Worm (Caenorhabditis elegans): Measurements from ENCODE around the gene F52E1.9.

The F52E1.9 gene

DNA sequence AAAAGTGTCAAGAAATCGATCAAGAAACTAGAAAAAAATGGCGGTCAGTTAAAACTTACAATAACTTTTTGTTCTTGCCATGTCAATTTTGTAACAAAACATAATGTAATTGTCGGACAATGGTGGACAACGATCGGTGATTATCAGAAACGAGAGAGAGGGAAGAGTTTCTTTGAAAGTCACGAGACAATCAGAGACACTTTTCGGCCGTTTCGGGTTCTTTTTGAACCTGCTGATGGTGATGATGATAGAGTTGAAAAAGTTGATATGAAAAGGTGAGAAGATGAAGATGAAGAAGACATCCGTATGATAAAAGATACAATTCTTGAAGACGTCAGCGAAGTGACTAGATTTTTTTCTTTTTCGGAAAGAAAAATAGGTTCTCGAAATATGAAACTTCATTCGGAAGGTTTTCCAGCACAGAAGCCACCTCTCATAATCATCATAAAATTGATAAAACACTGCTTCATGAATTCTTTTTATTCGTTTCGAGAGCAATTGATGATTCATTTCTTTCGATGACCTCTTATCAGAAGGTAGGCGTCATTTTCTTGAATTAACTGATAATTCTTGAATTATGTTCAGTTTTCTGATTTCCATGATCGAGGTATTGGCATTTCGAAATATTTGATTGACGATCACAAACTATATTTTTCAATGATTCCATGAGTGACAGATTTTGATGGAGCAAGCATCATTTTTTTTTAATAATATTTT is 24.4 kb upstream of the F52E1.9 start:
- TF ChIP-seq ZK546.5 (tag; optimal IDR thresholded peaks at IDR 0.05): no peak
- TF ChIP-seq elt-1 (tag; optimal IDR thresholded peaks at IDR 0.05): no peak
- no peak for TF ChIP-seq nhr-67 (tag; optimal IDR thresholded peaks at IDR 0.05)
- no peak for TF ChIP-seq tbx-2 (tag; optimal IDR thresholded peaks at IDR 0.05)
- no peak for TF ChIP-seq egl-27 (tag; optimal IDR thresholded peaks at IDR 0.05)
- no peak for TF ChIP-seq unc-62 (GFP tag; optimal IDR thresholded peaks at IDR 0.05)
- no peak for TF ChIP-seq sea-2 (GFP tag; optimal IDR thresholded peaks at IDR 0.05)
- TF ChIP-seq lin-15B (tag; optimal IDR thresholded peaks at IDR 0.05): no peak
- no peak for TF ChIP-seq ceh-28 (tag; optimal IDR thresholded peaks at IDR 0.05)
- TF ChIP-seq skn-1 (tag; optimal IDR thresholded peaks at IDR 0.05): no peak
- no peak for TF ChIP-seq ztf-4 (tag; optimal IDR thresholded peaks at IDR 0.05)
- no peak for TF ChIP-seq fkh-10 (GFP tag; optimal IDR thresholded peaks at IDR 0.05)
- peak; percentile 55 for TF ChIP-seq nhr-43 (tag; optimal IDR thresholded peaks at IDR 0.05; ENCODE audit: poor library complexity, severe bottlenecking)
- no peak for TF ChIP-seq fos-1 (tag; optimal IDR thresholded peaks at IDR 0.05)
- no peak for TF ChIP-seq fkh-2 (tag; optimal IDR thresholded peaks at IDR 0.05)
- TF ChIP-seq pha-4 (tag; optimal IDR thresholded peaks at IDR 0.05): no peak
- TF ChIP-seq jun-1 (tag; optimal IDR thresholded peaks at IDR 0.05): peak; percentile 7
- TF ChIP-seq nhr-23 (tag; optimal IDR thresholded peaks at IDR 0.05): peak; percentile 37
- TF ChIP-seq nhr-237 (tag; optimal IDR thresholded peaks at IDR 0.05): no peak
- no peak for TF ChIP-seq aly-2 (tag; optimal IDR thresholded peaks at IDR 0.05)
- TF ChIP-seq nhr-11 (tag; optimal IDR thresholded peaks at IDR 0.05): no peak
- TF ChIP-seq elt-2 (tag; optimal IDR thresholded peaks at IDR 0.05): peak; percentile 75
- no peak for TF ChIP-seq nfya-1 (tag; optimal IDR thresholded peaks at IDR 0.05; ENCODE audit: insufficient read depth)
- TF ChIP-seq lsy-12 (tag; optimal IDR thresholded peaks at IDR 0.05): no peak
- no peak for TF ChIP-seq zag-1 (tag; optimal IDR thresholded peaks at IDR 0.05)
- TF ChIP-seq snpc-4 (tag; optimal IDR thresholded peaks at IDR 0.05): no peak
- TF ChIP-seq ama-1 (optimal IDR thresholded peaks at IDR 0.05): no peak
- TF ChIP-seq ceh-9 (tag; optimal IDR thresholded peaks at IDR 0.05): no peak
- TF ChIP-seq nhr-25 (tag; optimal IDR thresholded peaks at IDR 0.05): peak; percentile 3
- TF ChIP-seq ceh-16 (tag; optimal IDR thresholded peaks at IDR 0.05): no peak
- TF ChIP-seq hmg-11 (tag; optimal IDR thresholded peaks at IDR 0.05): no peak
- TF ChIP-seq elt-3 (tag; optimal IDR thresholded peaks at IDR 0.05): no peak
- no peak for TF ChIP-seq nhr-28 (tag; optimal IDR thresholded peaks at IDR 0.05)
- no peak for TF ChIP-seq ztf-11 (tag; optimal IDR thresholded peaks at IDR 0.05)
- no peak for TF ChIP-seq eor-1 (tag; optimal IDR thresholded peaks at IDR 0.05)
- no peak for TF ChIP-seq mdl-1 (tag; optimal IDR thresholded peaks at IDR 0.05)
- TF ChIP-seq daf-12 (tag; optimal IDR thresholded peaks at IDR 0.05): no peak
- TF ChIP-seq ceh-82 (tag; optimal IDR thresholded peaks at IDR 0.05): no peak
- TF ChIP-seq nhr-76 (tag; optimal IDR thresholded peaks at IDR 0.05): no peak
- TF ChIP-seq pqm-1 (tag; optimal IDR thresholded peaks at IDR 0.05): peak; percentile 23
- no peak for TF ChIP-seq lin-39 (tag; optimal IDR thresholded peaks at IDR 0.05)
- no peak for TF ChIP-seq nhr-77 (tag; optimal IDR thresholded peaks at IDR 0.05)
- no peak for TF ChIP-seq R02D3.7 (tag; optimal IDR thresholded peaks at IDR 0.05)
- TF ChIP-seq unc-39 (tag; optimal IDR thresholded peaks at IDR 0.05): no peak
- TF ChIP-seq nhr-12 (tag; optimal IDR thresholded peaks at IDR 0.05): no peak
- no peak for TF ChIP-seq mml-1 (tag; optimal IDR thresholded peaks at IDR 0.05)
- TF ChIP-seq egl-5 (tag; optimal IDR thresholded peaks at IDR 0.05): no peak

All from whole organism, L3 larva.